Worm (Caenorhabditis elegans) whole organism, early embryonic: Measurements from ENCODE around the gene F58E6.11.

Experiments used
- ama-1 ChIP-seq: fragments of 150-350 bp; optimal IDR thresholded peaks from 2 replicates; lab custom pipeline; 2014
- ceh-13 ChIP-seq: fragments of 200-800 bp; sonication (Bioruptor generic); optimal IDR thresholded peaks from 2 replicates; lab custom pipeline; 2018; ENCODE audit warnings: mild to moderate bottlenecking, missing genetic modification characterization, missing compliant biosample characterization
- ceh-36 ChIP-seq: sonication (generic microtip); optimal IDR thresholded peaks from 2 replicates; lab custom pipeline; 2016; ENCODE audit warnings: missing genetic modification characterization, inconsistent platforms, missing compliant biosample characterization
- flt-1 ChIP-seq: fragments of 200-800 bp; sonication (Bioruptor generic); IDR thresholded peaks from 2 replicates; pipeline ENCODE4 v1.3.6; 2022; ENCODE audit warnings: missing genetic modification characterization, missing compliant biosample characterization
- pes-1 ChIP-seq: fragments of 200-800 bp; sonication (Bioruptor generic); IDR thresholded peaks from 2 replicates; pipeline ENCODE4 v1.3.6; 2022; ENCODE audit warnings: missing genetic modification reagents, missing genetic modification characterization, missing compliant biosample characterization
- scrt-1 ChIP-seq: fragments of 200-800 bp; sonication (Bioruptor generic); IDR thresholded peaks from 2 replicates; pipeline ENCODE4 v1.3.6; 2022; ENCODE audit warnings: missing genetic modification characterization, missing compliant biosample characterization
- tbx-11 ChIP-seq: fragments of 200-800 bp; sonication (Bioruptor generic); IDR thresholded peaks from 2 replicates; pipeline ENCODE4 v1.3.6; 2022; ENCODE audit warnings: missing genetic modification characterization, missing compliant biosample characterization

- TF ChIP-seq ceh-13 (GFP tag; lab: Kevin White, UChicago) (no peak), ama-1 (lab: Kevin White, UChicago) (no peak), scrt-1 (no peak), flt-1 (GFP tag; lab: Robert Waterston, UW) (no peak), ceh-36 (tag; lab: Kevin White, UChicago) (no peak), pes-1 (no peak), tbx-11 (no peak)
Measured at ce11 chrV:9724021-9724671, 33.6 kb downstream of the F58E6.11 start, which contains the start of gene slcr-46.3.
